Worm (Caenorhabditis elegans) whole organism, late embryonic: ENCODE results near the gene F10C1.23.

Source experiments
- C08G9.2 ChIP-seq: sonication (generic microtip); optimal IDR thresholded peaks from 2 replicates; lab custom pipeline; 2016; ENCODE audit warnings: mild to moderate bottlenecking, missing genetic modification characterization, moderate library complexity, missing compliant biosample characterization
- C38D4.7 ChIP-seq: fragments of 200-800 bp; sonication (Bioruptor generic); optimal IDR thresholded peaks from 2 replicates; lab custom pipeline; 2018; ENCODE audit warnings: mild to moderate bottlenecking, missing genetic modification characterization, moderate library complexity, missing compliant biosample characterization
- F13H6.1 ChIP-seq: sonication (generic microtip); optimal IDR thresholded peaks from 2 replicates; lab custom pipeline; 2016; ENCODE audit warnings: missing genetic modification characterization, missing compliant biosample characterization
- K02D7.2 ChIP-seq: sonication (generic microtip); optimal IDR thresholded peaks from 2 replicates; lab custom pipeline; 2017; ENCODE audit warnings: mild to moderate bottlenecking, missing genetic modification characterization, missing compliant biosample characterization
- T23F11.4 ChIP-seq: fragments of 200-800 bp; sonication (Bioruptor generic); optimal IDR thresholded peaks from 2 replicates; lab custom pipeline; 2018; ENCODE audit warnings: mild to moderate bottlenecking, missing genetic modification characterization, missing compliant biosample characterization
- Y22D7AL.16 ChIP-seq: sonication (generic microtip); optimal IDR thresholded peaks from 2 replicates; lab custom pipeline; 2016; ENCODE audit warnings: missing genetic modification characterization, missing compliant biosample characterization
- ahr-1 ChIP-seq: sonication (generic microtip); optimal IDR thresholded peaks from 2 replicates; lab custom pipeline; 2016; ENCODE audit warnings: missing genetic modification characterization, missing compliant biosample characterization
- ama-1 ChIP-seq: fragments of 150-350 bp; optimal IDR thresholded peaks from 2 replicates; lab custom pipeline; 2014
- ceh-14 ChIP-seq: sonication (generic microtip); optimal IDR thresholded peaks from 2 replicates; lab custom pipeline; 2016; ENCODE audit warnings: missing genotype, missing genetic modification characterization, missing compliant biosample characterization
- ceh-18 ChIP-seq: sonication (generic microtip); optimal IDR thresholded peaks from 2 replicates; lab custom pipeline; 2016; ENCODE audit warnings: missing genetic modification characterization, missing compliant biosample characterization
- ceh-19 ChIP-seq: fragments of 200-800 bp; sonication (Bioruptor generic); optimal IDR thresholded peaks from 2 replicates; lab custom pipeline; 2018; ENCODE audit warnings: mild to moderate bottlenecking, missing genetic modification characterization, missing compliant biosample characterization
- ceh-22 ChIP-seq: sonication (generic microtip); optimal IDR thresholded peaks from 2 replicates; lab custom pipeline; 2017; ENCODE audit warnings: missing biosample characterization, missing genetic modification characterization
- ceh-24 ChIP-seq: sonication (generic microtip); optimal IDR thresholded peaks from 2 replicates; lab custom pipeline; 2016; ENCODE audit warnings: mild to moderate bottlenecking, missing genetic modification characterization, missing compliant biosample characterization
- ceh-30 ChIP-seq: fragments of 150-350 bp; optimal IDR thresholded peaks from 2 replicates; lab custom pipeline; 2014; ENCODE audit warnings: missing biosample characterization, missing genetic modification characterization
- ceh-31 ChIP-seq: sonication (generic microtip); optimal IDR thresholded peaks from 2 replicates; lab custom pipeline; 2016; ENCODE audit warnings: missing genetic modification characterization, missing compliant biosample characterization
- ceh-34 ChIP-seq: sonication (generic microtip); optimal IDR thresholded peaks from 2 replicates; lab custom pipeline; 2016; ENCODE audit warnings: mild to moderate bottlenecking, missing genetic modification characterization, missing compliant biosample characterization
- ceh-45 ChIP-seq: fragments of 200-800 bp; sonication (Bioruptor generic); IDR thresholded peaks from 2 replicates; pipeline ENCODE4 v1.3.6; 2022; ENCODE audit warnings: missing genetic modification reagents, missing genetic modification characterization, missing compliant biosample characterization
- ceh-48 ChIP-seq: sonication (generic microtip); optimal IDR thresholded peaks from 2 replicates; lab custom pipeline; 2016; ENCODE audit warnings: missing genetic modification characterization, inconsistent platforms, missing compliant biosample characterization
- ceh-6 ChIP-seq: fragments of 200-800 bp; sonication (Bioruptor generic); optimal IDR thresholded peaks from 2 replicates; lab custom pipeline; 2018; ENCODE audit warnings: mild to moderate bottlenecking, missing genetic modification characterization, missing compliant biosample characterization
- ceh-9 ChIP-seq: sonication (generic microtip); optimal IDR thresholded peaks from 2 replicates; lab custom pipeline; 2016; ENCODE audit warnings: mild to moderate bottlenecking, missing genetic modification characterization, inconsistent platforms, missing compliant biosample characterization
- che-1 ChIP-seq: sonication (generic microtip); optimal IDR thresholded peaks from 2 replicates; lab custom pipeline; 2016; ENCODE audit warnings: mild to moderate bottlenecking, missing genetic modification characterization, missing compliant biosample characterization
- dmd-4 ChIP-seq: sonication (generic microtip); optimal IDR thresholded peaks from 2 replicates; lab custom pipeline; 2016; ENCODE audit warnings: borderline replicate concordance, missing genetic modification characterization, missing compliant biosample characterization
- dve-1 ChIP-seq: sonication (generic microtip); optimal IDR thresholded peaks from 2 replicates; lab custom pipeline; 2017; ENCODE audit warnings: antibody characterized with exemption, mild to moderate bottlenecking, missing genetic modification characterization, missing compliant biosample characterization
- elt-2 ChIP-seq: sonication (generic microtip); optimal IDR thresholded peaks from 2 replicates; lab custom pipeline; 2016; ENCODE audit warnings: missing genetic modification reagents, missing genetic modification characterization, missing compliant biosample characterization
- elt-4 ChIP-seq: sonication (generic microtip); optimal IDR thresholded peaks from 2 replicates; lab custom pipeline; 2016; ENCODE audit warnings: missing genetic modification characterization, missing compliant biosample characterization
- eyg-1 ChIP-seq: sonication (generic microtip); optimal IDR thresholded peaks from 2 replicates; lab custom pipeline; 2016; ENCODE audit warnings: missing genotype, missing genetic modification characterization, missing compliant biosample characterization
- fkh-10 ChIP-seq: fragments of 150-350 bp; optimal IDR thresholded peaks from 2 replicates; lab custom pipeline; 2014; ENCODE audit warnings: missing biosample characterization, missing genetic modification reagents, missing genetic modification characterization
- fkh-6 ChIP-seq: sonication (generic microtip); optimal IDR thresholded peaks from 2 replicates; lab custom pipeline; 2016; ENCODE audit warnings: missing genetic modification characterization, missing compliant biosample characterization
- gmeb-2 ChIP-seq: sonication (generic microtip); optimal IDR thresholded peaks from 2 replicates; lab custom pipeline; 2016; ENCODE audit warnings: missing genetic modification characterization, inconsistent platforms, missing compliant biosample characterization
- hlh-30 ChIP-seq: sonication (generic microtip); optimal IDR thresholded peaks from 2 replicates; lab custom pipeline; 2017; ENCODE audit warnings: antibody characterized with exemption, missing genetic modification characterization, missing compliant biosample characterization; ENCODE audit not compliant: insufficient read depth
- lin-11 ChIP-seq: fragments of 200-800 bp; sonication (Bioruptor generic); optimal IDR thresholded peaks from 2 replicates; lab custom pipeline; 2018; ENCODE audit warnings: mild to moderate bottlenecking, missing genetic modification characterization, missing compliant biosample characterization
- madf-2 ChIP-seq: sonication (generic microtip); optimal IDR thresholded peaks from 2 replicates; lab custom pipeline; 2017; ENCODE audit warnings: missing genetic modification characterization, missing compliant biosample characterization
- mec-3 ChIP-seq: sonication (generic microtip); optimal IDR thresholded peaks from 2 replicates; lab custom pipeline; 2016; ENCODE audit warnings: borderline replicate concordance, missing genetic modification characterization, missing compliant biosample characterization
- nfya-1 ChIP-seq: sonication (generic microtip); optimal IDR thresholded peaks from 2 replicates; lab custom pipeline; 2017; ENCODE audit warnings: missing genetic modification characterization, mild to moderate bottlenecking, missing compliant biosample characterization, antibody characterized with exemption, moderate library complexity
- nhr-11 ChIP-seq: fragments of 150-350 bp; optimal IDR thresholded peaks from 2 replicates; lab custom pipeline; 2014; ENCODE audit warnings: missing biosample characterization, missing genetic modification characterization
- pag-3 ChIP-seq: sonication (generic microtip); optimal IDR thresholded peaks from 2 replicates; lab custom pipeline; 2016; ENCODE audit warnings: missing compliant biosample characterization, missing genetic modification characterization, borderline replicate concordance
- pat-9 ChIP-seq: fragments of 200-800 bp; sonication (Bioruptor generic); optimal IDR thresholded peaks from 2 replicates; lab custom pipeline; 2018; ENCODE audit warnings: mild to moderate bottlenecking, missing genetic modification characterization, moderate library complexity, missing compliant biosample characterization
- pax-1 ChIP-seq: fragments of 150-350 bp; optimal IDR thresholded peaks from 2 replicates; lab custom pipeline; 2014; ENCODE audit warnings: missing biosample characterization, missing genetic modification characterization
- pha-4 ChIP-seq: fragments of 150-350 bp; optimal IDR thresholded peaks from 2 replicates; lab custom pipeline; 2018; ENCODE audit warnings: missing biosample characterization, missing genetic modification reagents, missing genetic modification characterization
- pqm-1 ChIP-seq: sonication (generic microtip); optimal IDR thresholded peaks from 2 replicates; lab custom pipeline; 2016; ENCODE audit warnings: missing genetic modification characterization, missing compliant biosample characterization
- pros-1 ChIP-seq: fragments of 150-350 bp; optimal IDR thresholded peaks from 2 replicates; lab custom pipeline; 2014; ENCODE audit warnings: missing biosample characterization, missing genetic modification reagents, missing genetic modification characterization
- ref-2 ChIP-seq: sonication (generic microtip); optimal IDR thresholded peaks from 2 replicates; lab custom pipeline; 2016; ENCODE audit warnings: missing genetic modification characterization, missing compliant biosample characterization
- rnt-1 ChIP-seq: sonication (generic microtip); optimal IDR thresholded peaks from 2 replicates; lab custom pipeline; 2016; ENCODE audit warnings: missing genetic modification characterization, missing compliant biosample characterization
- sdc-2 ChIP-seq: sonication (generic microtip); optimal IDR thresholded peaks from 2 replicates; lab custom pipeline; 2016; ENCODE audit warnings: missing genotype, missing genetic modification characterization, missing compliant biosample characterization
- syd-9 ChIP-seq: sonication (generic microtip); optimal IDR thresholded peaks from 2 replicates; lab custom pipeline; 2016; ENCODE audit warnings: mild to moderate bottlenecking, missing genetic modification characterization, moderate library complexity, missing compliant biosample characterization
- tbx-2 ChIP-seq: sonication (generic microtip); optimal IDR thresholded peaks from 2 replicates; lab custom pipeline; 2016; ENCODE audit warnings: missing genetic modification characterization, missing compliant biosample characterization
- tbx-7 ChIP-seq: sonication (generic microtip); optimal IDR thresholded peaks from 2 replicates; lab custom pipeline; 2016; ENCODE audit warnings: missing genotype, missing genetic modification characterization, missing compliant biosample characterization
- unc-55 ChIP-seq: sonication (generic microtip); optimal IDR thresholded peaks from 2 replicates; lab custom pipeline; 2017; ENCODE audit warnings: missing biosample characterization, missing genetic modification reagents, missing genetic modification characterization
- unc-86 ChIP-seq: sonication (generic microtip); optimal IDR thresholded peaks from 2 replicates; lab custom pipeline; 2016; ENCODE audit warnings: missing genetic modification characterization, missing compliant biosample characterization
- zip-5 ChIP-seq: sonication (generic microtip); optimal IDR thresholded peaks from 2 replicates; lab custom pipeline; 2016; ENCODE audit warnings: missing genetic modification characterization, missing compliant biosample characterization
- ztf-16 ChIP-seq: sonication (generic microtip); optimal IDR thresholded peaks from 2 replicates; lab custom pipeline; 2017; ENCODE audit warnings: missing genetic modification characterization, missing compliant biosample characterization

F10C1.23 gene

DNA sequence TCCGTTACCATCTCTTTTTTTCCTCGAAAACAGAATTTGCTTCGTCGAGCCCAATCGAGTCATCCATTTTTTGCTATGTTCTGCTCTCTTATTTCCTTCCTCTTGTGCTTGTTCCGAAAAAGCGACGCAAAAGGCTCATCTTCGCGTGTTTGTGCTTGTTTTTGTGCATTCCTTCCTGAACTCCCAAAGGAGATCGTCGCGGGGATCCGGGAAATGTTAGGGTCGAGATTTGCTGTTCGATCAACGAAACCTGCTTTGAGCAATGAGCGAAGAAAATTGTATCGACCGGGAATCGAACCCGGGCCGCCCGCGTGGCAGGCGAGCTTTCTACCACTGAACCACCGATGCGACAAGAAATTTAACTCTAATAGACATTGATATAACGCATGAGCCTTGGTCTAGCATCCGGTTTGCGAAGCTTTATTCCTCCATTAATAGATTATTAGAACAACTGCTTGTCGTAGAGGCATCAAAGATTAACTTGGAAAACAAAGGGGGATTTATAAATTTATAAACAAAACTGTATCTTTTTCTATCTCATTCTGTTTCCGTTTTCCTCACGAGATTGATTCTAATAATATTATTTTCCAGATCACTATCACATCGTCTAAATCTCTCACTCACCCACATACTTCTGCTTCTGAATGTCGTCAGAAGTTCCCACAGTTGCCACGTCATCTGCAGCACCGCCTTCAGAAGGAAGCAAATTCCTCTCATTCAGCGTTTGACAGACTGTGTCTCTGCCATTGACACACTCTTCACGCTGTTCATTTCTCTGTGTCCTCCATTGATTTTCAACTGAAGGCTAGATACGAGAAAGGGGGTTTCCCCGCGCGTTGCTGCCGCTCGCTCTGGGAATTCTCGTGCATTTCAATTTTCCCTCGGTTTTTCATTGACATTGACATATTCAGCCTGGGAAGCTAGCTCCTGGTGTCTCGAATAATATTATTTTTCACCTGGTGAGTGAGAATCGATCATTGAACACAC is 24.4 kb downstream of the F10C1.23 start, which contains the start of gene K05F1.6:
TSS of gene K05F1.6 (plus strand) at position 586 of the 987 bp plus-strand sequence.
- TF ChIP-seq pros-1 (tag; lab: Kevin White, UChicago) (no peak), zip-5 (tag; lab: Kevin White, UChicago) (no peak), sdc-2 (peak; percentile 41), gmeb-2 (tag; lab: Kevin White, UChicago) (peak; percentile 55), lin-11 (tag; lab: Kevin White, UChicago) (peak; percentile 29), ama-1 (lab: Kevin White, UChicago) (no peak), ceh-9 (tag; lab: Kevin White, UChicago) (peak; percentile 61), ceh-18 (tag; lab: Kevin White, UChicago) (peak; percentile 45), dve-1 (tag; lab: Kevin White, UChicago) (peak; percentile 73), eyg-1 (tag; lab: Kevin White, UChicago) (no peak), Y22D7AL.16 (tag; lab: Kevin White, UChicago) (peak; percentile 53), ref-2 (tag; lab: Kevin White, UChicago) (peak; percentile 41), T23F11.4 (GFP tag; lab: Kevin White, UChicago) (peak; percentile 66), rnt-1 (tag; lab: Kevin White, UChicago) (no peak), ceh-14 (peak; percentile 57), pha-4 (no peak), fkh-10 (GFP tag; lab: Kevin White, UChicago) (no peak), ceh-24 (tag; lab: Kevin White, UChicago) (peak; percentile 17), tbx-2 (tag; lab: Kevin White, UChicago) (peak; percentile 60), unc-55 (peak; percentile 12), madf-2 (tag; lab: Kevin White, UChicago) (no peak), nhr-11 (tag; lab: Kevin White, UChicago) (no peak), nfya-1 (tag; lab: Kevin White, UChicago) (peak; percentile 40), F13H6.1 (tag; lab: Kevin White, UChicago) (peak; percentile 5), syd-9 (tag; lab: Kevin White, UChicago) (no peak), C08G9.2 (tag; lab: Kevin White, UChicago) (peak; percentile 54), ceh-30 (tag; lab: Kevin White, UChicago) (no peak), ceh-19 (GFP tag; lab: Kevin White, UChicago) (peak; percentile 73), ceh-45 (GFP tag; lab: Robert Waterston, UW) (peak; percentile 65; the same call in 1 of the 2 replicates), che-1 (peak; percentile 63), fkh-6 (tag; lab: Kevin White, UChicago) (no peak), dmd-4 (tag; lab: Kevin White, UChicago) (peak; percentile 55), C38D4.7 (GFP tag; lab: Kevin White, UChicago) (peak; percentile 67), pat-9 (tag; lab: Kevin White, UChicago) (peak; percentile 42), pax-1 (tag; lab: Kevin White, UChicago) (no peak), K02D7.2 (tag; lab: Kevin White, UChicago) (peak; percentile 77), ceh-34 (tag; lab: Kevin White, UChicago) (peak; percentile 28), elt-2 (tag; lab: Kevin White, UChicago) (peak; percentile 90), pag-3 (tag; lab: Kevin White, UChicago) (peak; percentile 24), ahr-1 (no peak), ceh-6 (GFP tag; lab: Kevin White, UChicago) (peak; percentile 44), ztf-16 (tag; lab: Kevin White, UChicago) (peak; percentile 86), ceh-31 (tag; lab: Kevin White, UChicago) (peak; percentile 44), mec-3 (tag; lab: Kevin White, UChicago) (no peak), tbx-7 (tag; lab: Kevin White, UChicago) (no peak), pqm-1 (tag; lab: Kevin White, UChicago) (peak; percentile 44), ceh-48 (tag; lab: Kevin White, UChicago) (peak; percentile 31), ceh-22 (tag; lab: Kevin White, UChicago) (no peak), elt-4 (tag; lab: Kevin White, UChicago) (no peak), unc-86 (tag; lab: Kevin White, UChicago) (no peak), hlh-30 (no peak)
